Fruit fly (Drosophila melanogaster): ENCODE measurements around the gene CG9044.

CG9044 gene

dm6 chr2L:6000065-6000464 lies 50.8 kb downstream of the CG9044 start, which contains the start of gene Tsp26A:
Gene Tsp26A (plus strand): TSS chr2L:6000228.
- TF ChIP-seq rn (GFP tag; IDR thresholded peaks at IDR 0.05) (no peak), Pif1A (GFP tag; optimal IDR thresholded peaks at IDR 0.05) (no peak), CG9948 (tag; optimal IDR thresholded peaks at IDR 0.05) (no peak), Snoo (tag; optimal IDR thresholded peaks at IDR 0.05) (no peak), D1 (tag; optimal IDR thresholded peaks at IDR 0.05) (no peak), CG15710 (tag; optimal IDR thresholded peaks at IDR 0.05) (no peak), CG34367 (tag; optimal IDR thresholded peaks at IDR 0.05) (no peak), CG32121 (GFP tag; IDR thresholded peaks at IDR 0.05) (no peak), CG12605 (GFP tag; IDR thresholded peaks at IDR 0.05) (no peak), gl (tag; optimal IDR thresholded peaks at IDR 0.05) (no peak), CG17806 (tag; optimal IDR thresholded peaks at IDR 0.05) (no peak), CG10348 (GFP tag; IDR thresholded peaks at IDR 0.05) (no peak), CG14655 (GFP tag; optimal IDR thresholded peaks at IDR 0.05) (no peak), CG13204 (GFP tag; optimal IDR thresholded peaks at IDR 0.05) (no peak), CG8159 (tag; optimal IDR thresholded peaks at IDR 0.05) (no peak), CG8301 (tag; optimal IDR thresholded peaks at IDR 0.05) (no peak), fd96Ca (GFP tag; IDR thresholded peaks at IDR 0.05) (no peak)
